Worm (Caenorhabditis elegans): Measurements from ENCODE around the gene mxl-1.

mxl-1 gene

DNA sequence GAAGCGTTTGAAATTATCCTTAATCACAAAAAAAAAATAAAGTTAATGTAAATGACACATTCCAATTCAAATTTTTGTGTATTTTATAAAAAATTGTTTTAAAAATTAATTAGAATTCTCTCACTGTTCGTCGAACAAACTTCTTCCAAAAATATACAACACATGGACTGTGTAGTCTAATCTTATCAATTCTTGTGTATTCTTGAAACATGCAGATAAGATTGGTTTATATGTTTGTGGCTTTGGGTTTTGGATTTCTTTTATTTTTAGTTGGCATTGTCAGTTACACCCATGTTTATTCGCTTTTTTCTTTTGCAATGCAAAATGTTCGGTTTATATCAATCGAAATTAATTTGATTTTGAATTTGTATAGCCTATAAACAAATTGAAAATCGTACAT lies 24.2 kb upstream of the mxl-1 start:
- TF ChIP-seq W03F9.2 (tag; optimal IDR thresholded peaks at IDR 0.05), result no peak
- TF ChIP-seq dao-5 (tag; optimal IDR thresholded peaks at IDR 0.05), result no peak
- no peak for TF ChIP-seq him-1 (tag; optimal IDR thresholded peaks at IDR 0.05)

DNA sequence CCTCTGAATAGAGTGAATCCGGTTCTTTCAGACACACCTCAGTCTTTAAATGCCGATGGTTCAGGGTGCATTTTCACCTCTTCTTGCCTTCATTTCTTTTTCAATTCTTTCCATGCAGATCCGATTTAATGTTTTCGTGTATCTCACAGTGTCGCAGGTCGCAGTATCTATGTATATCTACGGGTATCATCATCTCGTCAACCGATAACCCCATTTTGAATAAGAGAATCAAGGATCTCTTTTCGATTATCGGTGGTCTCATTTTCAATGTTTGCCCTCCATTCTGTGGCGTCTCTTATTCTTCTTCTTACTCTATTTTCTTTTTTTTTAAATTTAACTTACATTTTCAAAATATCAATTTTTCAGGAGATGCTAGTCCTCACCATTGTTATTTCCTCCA lies 23.7 kb upstream of the mxl-1 start, which contains the start of gene T19B10.2:
Gene T19B10.2 (plus strand): TSS at position 367 of the 400 bp plus-strand sequence.
- TF ChIP-seq W03F9.2 (tag; optimal IDR thresholded peaks at IDR 0.05) (no peak), dao-5 (tag; optimal IDR thresholded peaks at IDR 0.05) (no peak), him-1 (tag; optimal IDR thresholded peaks at IDR 0.05) (no peak)

DNA sequence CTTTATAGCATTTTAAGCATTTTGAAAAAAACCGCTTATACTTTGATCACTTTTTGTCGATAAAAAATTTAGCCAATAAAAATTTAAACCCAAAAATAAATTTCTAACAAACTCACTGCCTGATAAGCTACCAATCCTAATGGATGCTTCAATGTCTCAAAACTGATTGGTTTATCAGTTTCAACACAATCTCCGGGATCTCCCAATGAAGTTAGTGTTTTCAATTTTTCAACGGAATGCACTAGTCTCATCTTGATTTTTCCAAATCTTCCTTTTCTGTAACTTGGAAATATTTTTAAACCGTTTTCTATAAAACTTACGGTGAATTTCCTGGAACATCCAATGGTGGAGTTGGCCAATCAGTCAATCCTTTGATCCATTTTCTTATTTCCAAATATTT lies 20.9 kb upstream of the mxl-1 start:
- TF ChIP-seq dao-5 (tag; optimal IDR thresholded peaks at IDR 0.05), result no peak
- no peak for TF ChIP-seq him-1 (tag; optimal IDR thresholded peaks at IDR 0.05)
- no peak for TF ChIP-seq W03F9.2 (tag; optimal IDR thresholded peaks at IDR 0.05)

DNA sequence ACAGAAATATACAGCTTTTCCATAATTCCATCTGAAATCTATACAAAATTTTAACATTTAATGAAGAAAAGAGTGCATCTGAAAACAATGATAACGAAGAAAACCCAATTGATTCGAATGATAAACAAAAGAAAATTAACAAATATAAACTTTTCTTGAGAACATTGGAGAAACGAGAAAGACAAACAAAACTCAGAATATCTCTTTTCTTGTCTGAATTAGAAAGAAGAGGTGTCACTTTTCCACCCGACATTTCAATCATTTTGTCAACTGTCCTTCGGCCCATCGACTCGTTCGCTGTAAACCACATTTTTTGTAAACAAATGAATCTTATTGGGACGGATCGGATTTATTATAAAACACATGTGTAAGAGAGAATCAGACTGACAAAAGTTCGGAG lies 18.7 kb upstream of the mxl-1 start, which contains the start of gene bgal-1:
Gene bgal-1 (minus strand): TSS at position 38 of the 400 bp plus-strand sequence.
- TF ChIP-seq W03F9.2 (tag; optimal IDR thresholded peaks at IDR 0.05), result no peak
- no peak for TF ChIP-seq dao-5 (tag; optimal IDR thresholded peaks at IDR 0.05)
- TF ChIP-seq him-1 (tag; optimal IDR thresholded peaks at IDR 0.05), result no peak

DNA sequence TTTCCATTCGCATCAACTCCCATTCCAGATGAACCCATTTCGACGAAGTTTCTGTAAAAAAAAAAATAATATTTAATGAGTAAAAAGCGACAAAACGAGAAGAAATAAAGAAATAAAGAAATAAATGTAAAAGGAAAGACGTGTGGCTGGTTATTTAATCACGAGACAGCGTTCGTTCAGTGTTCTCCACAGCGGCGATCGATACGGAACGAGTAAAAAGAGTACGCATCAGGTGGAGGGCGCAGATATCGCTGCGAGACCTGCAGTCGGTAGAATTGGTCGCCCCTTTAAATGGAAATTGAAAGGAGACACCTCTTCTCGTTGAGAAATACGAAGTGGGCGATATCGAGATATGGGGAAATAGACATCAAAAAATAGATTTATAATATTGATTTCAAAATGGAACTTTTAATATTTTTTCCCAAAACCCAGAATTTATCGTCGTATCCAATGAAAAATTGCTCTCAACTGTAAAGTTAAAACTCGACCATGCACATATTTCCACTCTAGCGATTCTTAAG lies 15.9 kb upstream of the mxl-1 start, which contains the start of gene pqn-70:
Gene pqn-70 (minus strand): TSS at position 51 of the 521 bp plus-strand sequence.
- TF ChIP-seq W03F9.2 (tag; optimal IDR thresholded peaks at IDR 0.05) (peak; percentile 72), dao-5 (tag; optimal IDR thresholded peaks at IDR 0.05) (no peak), him-1 (tag; optimal IDR thresholded peaks at IDR 0.05) (peak; percentile 66)

DNA sequence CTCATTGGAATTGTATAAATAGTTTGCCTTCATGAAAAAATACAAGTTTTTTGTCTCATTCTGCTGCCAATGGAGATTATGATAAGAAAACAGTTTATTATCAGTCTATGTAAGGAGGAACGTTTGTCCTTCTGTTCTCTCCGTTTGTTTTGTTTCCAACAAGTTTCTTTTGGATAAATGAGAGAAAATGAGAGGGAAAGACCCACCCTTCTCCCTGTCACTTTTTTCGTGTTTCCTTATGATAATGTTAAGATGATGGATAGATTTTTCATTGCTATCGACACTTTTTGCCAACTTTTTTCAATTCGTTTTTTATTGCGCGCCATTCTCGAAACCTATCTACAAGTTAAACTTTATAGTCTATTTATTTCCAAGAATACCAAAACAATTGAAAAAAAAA lies 13.5 kb upstream of the mxl-1 start:
- TF ChIP-seq dao-5 (tag; optimal IDR thresholded peaks at IDR 0.05) (no peak), him-1 (tag; optimal IDR thresholded peaks at IDR 0.05) (no peak), W03F9.2 (tag; optimal IDR thresholded peaks at IDR 0.05) (no peak)

DNA sequence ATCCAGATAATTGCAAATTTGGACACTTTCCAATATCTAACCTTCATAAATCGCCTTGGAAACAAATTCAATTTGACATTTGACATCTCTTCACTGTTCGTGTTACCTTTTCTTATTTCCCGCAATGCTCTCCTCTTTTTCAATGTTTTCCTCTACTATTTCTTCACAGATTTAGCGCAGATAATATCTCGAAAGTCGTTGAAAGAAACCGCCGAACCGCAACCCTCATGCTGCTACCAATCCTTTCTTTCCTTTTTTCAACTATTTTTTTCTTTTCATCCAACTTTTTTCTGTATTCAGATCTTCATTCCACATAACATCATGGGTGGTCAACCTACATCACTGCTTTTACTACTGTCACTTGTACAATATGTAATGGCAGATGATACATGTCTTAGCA lies 10.3 kb upstream of the mxl-1 start, which contains the start of gene T19B10.5:
Gene T19B10.5 (plus strand): TSS at position 301 of the 400 bp plus-strand sequence.
- TF ChIP-seq dao-5 (tag; optimal IDR thresholded peaks at IDR 0.05), result no peak
- TF ChIP-seq W03F9.2 (tag; optimal IDR thresholded peaks at IDR 0.05), result no peak
- no peak for TF ChIP-seq him-1 (tag; optimal IDR thresholded peaks at IDR 0.05)

DNA sequence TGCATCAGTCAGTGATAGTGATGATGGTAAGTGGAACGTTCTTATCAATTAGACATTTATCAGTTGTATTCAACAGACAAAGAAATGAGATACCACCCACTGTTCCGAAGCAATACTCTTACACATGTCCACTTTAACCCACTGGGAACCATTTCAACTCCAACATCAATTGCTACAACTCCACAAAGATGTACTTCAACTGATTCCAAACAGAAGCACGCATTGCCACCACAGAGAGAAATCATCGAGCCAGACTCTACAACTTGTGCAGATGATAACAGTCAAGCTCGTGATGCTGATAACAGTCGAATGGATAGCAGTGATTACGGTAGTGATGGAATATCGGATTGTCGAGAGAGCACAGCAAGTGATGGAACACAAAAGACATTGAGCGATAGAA lies 8.8 kb upstream of the mxl-1 start:
- no peak for TF ChIP-seq dao-5 (tag; optimal IDR thresholded peaks at IDR 0.05)

DNA sequence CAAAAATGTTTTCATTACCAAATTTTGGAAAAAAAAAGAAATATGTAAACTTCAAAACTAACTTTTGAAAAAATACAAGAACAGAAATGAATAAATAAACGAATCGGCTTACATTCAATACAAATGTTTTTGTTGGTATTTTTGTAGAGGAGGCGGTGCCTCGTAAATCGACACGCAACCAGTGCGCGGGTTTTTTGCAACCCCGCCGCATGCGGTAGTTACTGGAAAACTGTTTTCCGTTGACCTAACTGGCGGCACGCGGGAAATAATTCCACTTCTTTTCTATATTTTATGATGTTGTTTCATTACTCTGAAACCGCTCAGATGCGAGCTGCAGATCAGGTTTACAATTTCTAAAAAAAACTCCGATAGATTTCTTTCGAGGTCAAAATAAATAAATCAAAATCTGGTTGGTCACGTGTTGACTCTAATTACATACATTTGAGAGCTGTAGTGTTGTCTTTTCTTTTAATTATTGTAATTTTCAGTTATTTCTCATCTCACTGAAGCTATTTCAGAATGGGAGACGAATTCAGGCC lies 5.4 kb upstream of the mxl-1 start, which contains the start of the genes dvc-1 and ima-1:
Gene dvc-1 (minus strand): TSS at position 145 of the 539 bp plus-strand sequence.
Gene ima-1 (plus strand): TSS at position 489 of the 539 bp plus-strand sequence.
- TF ChIP-seq him-1 (tag; optimal IDR thresholded peaks at IDR 0.05), result no peak
- no peak for TF ChIP-seq dao-5 (tag; optimal IDR thresholded peaks at IDR 0.05)
- TF ChIP-seq W03F9.2 (tag; optimal IDR thresholded peaks at IDR 0.05), result no peak

DNA sequence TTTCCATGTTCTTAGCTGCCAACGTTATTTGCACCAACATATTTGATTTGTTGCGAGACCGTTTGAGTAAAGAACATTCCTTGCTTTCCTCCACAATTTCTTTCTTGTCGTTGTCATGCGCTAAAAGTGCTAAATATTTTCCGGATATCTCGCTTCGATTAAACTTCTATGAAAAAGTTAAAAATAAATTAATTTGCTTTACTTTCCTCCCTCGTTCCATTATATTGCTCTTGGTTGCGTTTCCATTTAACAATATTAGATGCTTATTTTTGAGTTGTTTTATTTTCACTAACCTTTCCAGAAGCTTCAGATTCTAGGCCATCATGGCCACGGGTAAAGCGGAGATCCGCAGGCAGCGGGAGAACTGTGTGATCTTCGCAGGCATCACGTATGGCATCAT lies 3.1 kb upstream of the mxl-1 start, which contains the start of gene pgap-1:
Gene pgap-1 (plus strand): TSS at position 301 of the 400 bp plus-strand sequence.
- TF ChIP-seq him-1 (tag; optimal IDR thresholded peaks at IDR 0.05) (no peak), dao-5 (tag; optimal IDR thresholded peaks at IDR 0.05) (no peak), W03F9.2 (tag; optimal IDR thresholded peaks at IDR 0.05) (no peak)

DNA sequence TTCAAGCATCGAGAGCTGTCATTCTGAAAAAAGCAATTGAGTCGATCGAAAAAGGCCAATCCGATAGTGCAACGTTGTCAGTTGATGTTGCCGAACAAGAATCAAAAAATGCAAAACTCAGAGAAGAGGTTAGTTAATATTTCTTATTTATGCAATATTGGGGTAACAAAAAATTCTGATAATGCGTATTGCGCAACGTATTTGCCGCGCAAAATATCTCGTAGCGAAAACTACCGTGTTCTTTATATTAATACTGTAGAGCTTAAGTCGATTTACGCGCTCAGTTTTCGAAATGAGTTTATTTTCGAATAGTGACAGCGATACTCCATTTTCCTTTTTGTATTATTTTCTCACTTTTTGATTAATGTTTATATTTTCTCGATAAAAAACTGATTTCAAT lies 390 bp downstream of the mxl-1 start:
- TF ChIP-seq him-1 (tag; optimal IDR thresholded peaks at IDR 0.05), result no peak
- no peak for TF ChIP-seq dao-5 (tag; optimal IDR thresholded peaks at IDR 0.05)
- TF ChIP-seq W03F9.2 (tag; optimal IDR thresholded peaks at IDR 0.05), result no peak

DNA sequence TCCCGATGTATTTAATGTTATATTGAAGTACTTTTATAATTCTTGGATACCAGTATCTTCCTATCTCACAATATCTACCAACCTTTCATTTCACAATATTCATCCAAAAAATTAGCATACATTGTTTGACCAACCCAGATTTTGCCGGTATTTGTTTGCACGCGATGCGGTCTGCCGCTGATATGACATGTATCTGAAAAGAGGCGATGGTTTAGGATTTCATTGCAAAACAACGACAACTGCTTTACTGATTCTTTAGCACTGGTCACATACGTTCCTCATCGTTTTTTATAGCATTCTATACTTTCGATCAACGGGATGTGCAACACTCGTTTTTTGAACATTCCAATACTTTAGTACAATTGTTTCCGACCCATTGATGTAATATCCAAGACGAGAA lies 3.2 kb downstream of the mxl-1 start, which contains the start of gene mam-4:
Gene mam-4 (plus strand): TSS at position 301 of the 400 bp plus-strand sequence.
- TF ChIP-seq him-1 (tag; optimal IDR thresholded peaks at IDR 0.05) (no peak), dao-5 (tag; optimal IDR thresholded peaks at IDR 0.05) (no peak), W03F9.2 (tag; optimal IDR thresholded peaks at IDR 0.05) (no peak)

DNA sequence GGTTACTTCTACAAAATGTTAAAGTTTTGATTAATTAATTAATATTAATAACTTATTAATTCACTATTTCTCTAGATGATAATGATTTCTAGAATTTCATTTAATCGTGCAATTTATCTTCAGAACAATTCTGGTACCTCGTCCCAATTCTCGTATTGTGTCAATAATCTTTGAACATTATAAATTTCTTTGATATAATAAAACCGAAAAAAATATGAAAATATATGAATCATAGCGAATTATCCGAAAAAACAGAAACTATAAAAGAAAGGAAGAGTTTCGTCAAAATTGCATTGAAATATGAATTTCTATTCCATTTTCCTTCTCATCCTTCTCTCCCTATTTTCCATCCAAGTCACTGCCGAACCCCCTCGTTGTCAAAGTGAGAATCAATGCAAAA lies 6.1 kb downstream of the mxl-1 start, which contains the start of gene T19B10.12:
Gene T19B10.12 (plus strand): TSS at position 301 of the 400 bp plus-strand sequence.
- no peak for TF ChIP-seq W03F9.2 (tag; optimal IDR thresholded peaks at IDR 0.05)
- no peak for TF ChIP-seq dao-5 (tag; optimal IDR thresholded peaks at IDR 0.05)
- no peak for TF ChIP-seq him-1 (tag; optimal IDR thresholded peaks at IDR 0.05)

DNA sequence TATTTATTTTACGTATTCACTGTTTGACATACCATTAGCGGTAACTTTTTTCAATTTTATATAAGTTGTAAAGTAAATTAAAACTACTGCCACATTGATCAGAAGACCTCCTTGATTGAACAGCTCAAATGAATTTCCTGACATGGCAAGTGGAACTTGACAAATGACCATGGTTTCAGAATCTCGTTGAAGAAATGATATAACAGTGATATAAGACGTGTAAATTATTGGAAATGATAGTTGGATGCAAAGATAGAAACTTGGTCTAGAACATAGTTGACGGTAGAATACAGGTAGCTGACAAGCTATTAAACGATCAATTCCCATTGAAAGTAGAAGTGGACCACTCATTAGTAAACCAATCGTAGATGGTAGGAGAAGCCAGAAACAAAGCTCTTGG lies 7.2 kb downstream of the mxl-1 start:
- TF ChIP-seq dao-5 (tag; optimal IDR thresholded peaks at IDR 0.05) (no peak), W03F9.2 (tag; optimal IDR thresholded peaks at IDR 0.05) (no peak), him-1 (tag; optimal IDR thresholded peaks at IDR 0.05) (no peak)
